Fruit fly (Drosophila melanogaster): ENCODE data around the gene Akt.
A peak's percentile ranks its signal among the peaks of the same experiment; 100 is the strongest.

Gene Akt

dm6 chr3R:16099268-16100240 is 526 bp downstream of the Akt start (continued):
- TF ChIP-seq CG8290 (GFP tag; optimal IDR thresholded peaks at IDR 0.05) (no peak), CG8290 (tag; optimal IDR thresholded peaks at IDR 0.05) (no peak), Dp (GFP tag; optimal IDR thresholded peaks at IDR 0.05) (no peak), Hr39 (optimal IDR thresholded peaks at IDR 0.05) (no peak), ewg (GFP tag; optimal IDR thresholded peaks at IDR 0.05) (peak; percentile 75), Dll (GFP tag; IDR thresholded peaks at IDR 0.05; ENCODE audit: partially characterized antibody) (0 out of 4 replicates have a peak, but pooled peaks have one; percentile 54), lab (GFP tag; optimal IDR thresholded peaks at IDR 0.05) (peak; percentile 54), CG4360 (GFP tag; IDR thresholded peaks at IDR 0.05) (peak; percentile 100), BtbVII (GFP tag; optimal IDR thresholded peaks at IDR 0.05) (peak; percentile 41), ci (GFP tag; IDR thresholded peaks at IDR 0.05) (peak; percentile 63; the same call in 1 of the 3 replicates), B-H1 (GFP tag; IDR thresholded peaks at IDR 0.05) (no peak), zen2 (GFP tag; IDR thresholded peaks at IDR 0.05; ENCODE audit: partially characterized antibody) (peak; percentile 5; the same call in 1 of the 3 replicates), CHES-1-like (GFP tag; optimal IDR thresholded peaks at IDR 0.05) (peak; percentile 83), fd96Cb (tag; optimal IDR thresholded peaks at IDR 0.05) (no peak), pzg (GFP tag; optimal IDR thresholded peaks at IDR 0.05) (peak; percentile 33), Aef1 (GFP tag; IDR thresholded peaks at IDR 0.05) (peak; percentile 47), fu2 (GFP tag; optimal IDR thresholded peaks at IDR 0.05) (no peak), eve (GFP tag; optimal IDR thresholded peaks at IDR 0.05) (no peak), Sry-β (GFP tag; optimal IDR thresholded peaks at IDR 0.05) (no peak), Dad (GFP tag; optimal IDR thresholded peaks at IDR 0.05) (peak; percentile 33), ftz-f1 (GFP tag; optimal IDR thresholded peaks at IDR 0.05) (peak; percentile 75), dysf (GFP tag; IDR thresholded peaks at IDR 0.05) (0 out of 3 replicates have a peak, but pooled peaks have one; percentile 10), CG11247 (GFP tag; IDR thresholded peaks at IDR 0.05) (no peak), CG15696 (tag; optimal IDR thresholded peaks at IDR 0.05) (peak; percentile 2), knrl (GFP tag; IDR thresholded peaks at IDR 0.05; ENCODE audit: partially characterized antibody) (peak; percentile 33; the same call in 1 of the 3 replicates), danr (GFP tag; IDR thresholded peaks at IDR 0.05) (no peak), ap (GFP tag; IDR thresholded peaks at IDR 0.05) (no peak), CG17912 (GFP tag; optimal IDR thresholded peaks at IDR 0.05) (peak; percentile 71), gsb (GFP tag; IDR thresholded peaks at IDR 0.05) (no peak), CG16815 (GFP tag; optimal IDR thresholded peaks at IDR 0.05) (no peak), CG12744 (GFP tag; optimal IDR thresholded peaks at IDR 0.05) (peak; percentile 45), pros (GFP tag; optimal IDR thresholded peaks at IDR 0.05) (peak; percentile 64), Atf-2 (GFP tag; optimal IDR thresholded peaks at IDR 0.05) (no peak), toy (GFP tag; IDR thresholded peaks at IDR 0.05) (no peak), CG12659 (GFP tag; optimal IDR thresholded peaks at IDR 0.05) (no peak), CG8478 (optimal IDR thresholded peaks at IDR 0.05) (peak; percentile 100), Dip3 (GFP tag; optimal IDR thresholded peaks at IDR 0.05) (no peak), CG1529 (GFP tag; optimal IDR thresholded peaks at IDR 0.05) (peak; percentile 1), CG9797 (GFP tag; optimal IDR thresholded peaks at IDR 0.05) (no peak), CG4328 (GFP tag; optimal IDR thresholded peaks at IDR 0.05) (peak; percentile 22), CG32532 (GFP tag; IDR thresholded peaks at IDR 0.05) (peak; percentile 35; the same call in 1 of the 2 replicates), repo (GFP tag; optimal IDR thresholded peaks at IDR 0.05) (peak; percentile 28), Adf1 (GFP tag; IDR thresholded peaks at IDR 0.05) (peak; percentile 90), CG1603 (tag; optimal IDR thresholded peaks at IDR 0.05) (no peak), B-H2 (GFP tag; optimal IDR thresholded peaks at IDR 0.05) (peak; percentile 11), pan (optimal IDR thresholded peaks at IDR 0.05) (no peak), pan (GFP tag; optimal IDR thresholded peaks at IDR 0.05 in 1 of 2, IDR thresholded peaks at IDR 0.05 in 1 of 2) (peak in 1 of 2 experiments; percentile 41), Xrp1 (GFP tag; IDR thresholded peaks at IDR 0.05) (peak; percentile 7; the same call in 1 of the 2 replicates), gt (GFP tag; IDR thresholded peaks at IDR 0.05) (no peak), stc (GFP tag; IDR thresholded peaks at IDR 0.05) (peak; percentile 16; the same call in 1 of the 2 replicates)
